Fruit fly (Drosophila melanogaster) whole organism, embryonic: Measurements from ENCODE around the gene Scgbeta.

Source experiments
- Antp ChIP-seq: fragments of 200-800 bp; sonication (Bioruptor generic); optimal IDR thresholded peaks from 3 replicates; lab custom pipeline; 2016; ENCODE audit warnings: missing biosample characterization, missing genetic modification characterization
- B-H2 ChIP-seq: fragments of 200-800 bp; sonication (Bioruptor generic); optimal IDR thresholded peaks from 2 replicates; lab custom pipeline; 2018; ENCODE audit warnings: missing biosample characterization, mild to moderate bottlenecking, missing genetic modification characterization
- CG1024 ChIP-seq: fragments of 200-800 bp; sonication (Bioruptor generic); IDR thresholded peaks from 2 replicates; pipeline ENCODE4 v1.3.6; 2022; ENCODE audit warnings: missing biosample characterization, missing genetic modification characterization
- CG11093 ChIP-seq: fragments of 200-800 bp; sonication (Bioruptor generic); IDR thresholded peaks from 3 replicates; pipeline ENCODE4 v1.3.6; 2022; ENCODE audit warnings: missing biosample characterization, missing genetic modification characterization
- CG15696 ChIP-seq: fragments of 200-800 bp; sonication (Bioruptor generic); optimal IDR thresholded peaks from 2 replicates; lab custom pipeline; 2019; ENCODE audit warnings: missing biosample characterization, mild to moderate bottlenecking, missing genetic modification characterization, moderate library complexity
- CG1647 ChIP-seq: fragments of 200-800 bp; sonication (Bioruptor generic); optimal IDR thresholded peaks from 3 replicates; lab custom pipeline; 2016; ENCODE audit warnings: missing biosample characterization, missing genetic modification characterization
- CG17802 ChIP-seq: fragments of 200-800 bp; sonication (Bioruptor generic); optimal IDR thresholded peaks from 2 replicates; lab custom pipeline; 2018; ENCODE audit warnings: missing biosample characterization, mild to moderate bottlenecking, missing genetic modification characterization, moderate library complexity
- CG17829 ChIP-seq: fragments of 200-800 bp; optimal IDR thresholded peaks from 2 replicates; lab custom pipeline; 2019; ENCODE audit warnings: missing biosample characterization, mild to moderate bottlenecking, missing genetic modification characterization, moderate library complexity
- CG18599 ChIP-seq: fragments of 200-800 bp; sonication (Bioruptor generic); optimal IDR thresholded peaks from 3 replicates; lab custom pipeline; 2017; ENCODE audit warnings: missing biosample characterization, missing genetic modification characterization, mild to moderate bottlenecking, moderate library complexity, missing genetic modification reagents
- CG2129 ChIP-seq: fragments of 200-800 bp; sonication (Bioruptor generic); IDR thresholded peaks from 2 replicates; pipeline ENCODE4 v1.3.6; 2022; ENCODE audit warnings: missing biosample characterization, missing genetic modification characterization; ENCODE audit not compliant: partially characterized antibody
- CG30020 ChIP-seq: fragments of 200-800 bp; optimal IDR thresholded peaks from 2 replicates; lab custom pipeline; 2019; ENCODE audit warnings: missing biosample characterization, mild to moderate bottlenecking, missing genetic modification characterization, moderate library complexity
- CG32767 ChIP-seq: fragments of 200-800 bp; sonication (Bioruptor generic); IDR thresholded peaks from 2 replicates; pipeline ENCODE4 v1.3.6; 2022; ENCODE audit warnings: missing biosample characterization, missing genetic modification characterization
- CG33213 ChIP-seq: fragments of 200-800 bp; sonication (Bioruptor generic); optimal IDR thresholded peaks from 3 replicates; lab custom pipeline; 2016; ENCODE audit warnings: missing biosample characterization, missing genetic modification characterization
- CG3407 ChIP-seq: fragments of 200-800 bp; sonication (Bioruptor generic); optimal IDR thresholded peaks from 2 replicates; lab custom pipeline; 2018; ENCODE audit warnings: missing biosample characterization, mild to moderate bottlenecking, missing genetic modification characterization
- CG3847 ChIP-seq: fragments of 200-800 bp; sonication (Bioruptor generic); IDR thresholded peaks from 2 replicates; pipeline ENCODE4 v1.3.6; 2022; ENCODE audit warnings: missing biosample characterization, missing genetic modification characterization
- CG4707 ChIP-seq: fragments of 200-800 bp; sonication (Bioruptor generic); optimal IDR thresholded peaks from 2 replicates; lab custom pipeline; 2018; ENCODE audit warnings: missing biosample characterization, mild to moderate bottlenecking, missing genetic modification characterization, moderate library complexity
- CG6175 ChIP-seq: fragments of 200-800 bp; sonication (Bioruptor generic); IDR thresholded peaks from 3 replicates; pipeline ENCODE4 v1.3.6; 2022; ENCODE audit warnings: missing biosample characterization, missing genetic modification characterization
- CG6683 ChIP-seq: fragments of 200-800 bp; sonication (Bioruptor generic); optimal IDR thresholded peaks from 2 replicates; lab custom pipeline; 2017; ENCODE audit warnings: missing biosample characterization, mild to moderate bottlenecking, missing genetic modification characterization, missing genetic modification reagents
- CG7271 ChIP-seq: fragments of 200-800 bp; sonication (Bioruptor generic); optimal IDR thresholded peaks from 2 replicates; lab custom pipeline; 2018; ENCODE audit warnings: missing biosample characterization, mild to moderate bottlenecking, missing genetic modification characterization, moderate library complexity
- CHES-1-like ChIP-seq: fragments of 200-800 bp; sonication (Bioruptor generic); optimal IDR thresholded peaks from 2 replicates; lab custom pipeline; 2016; ENCODE audit warnings: missing biosample characterization, missing genetic modification characterization
- Camta ChIP-seq: fragments of 200-800 bp; sonication (Bioruptor generic); optimal IDR thresholded peaks from 2 replicates; lab custom pipeline; 2016; ENCODE audit warnings: missing biosample characterization, missing genetic modification characterization
- D19A ChIP-seq: fragments of 200-800 bp; optimal IDR thresholded peaks from 3 replicates; lab custom pipeline; 2019; ENCODE audit warnings: missing biosample characterization, mild to moderate bottlenecking, missing genetic modification characterization, moderate library complexity
- Dip3 ChIP-seq: fragments of 200-800 bp; sonication (Bioruptor generic); optimal IDR thresholded peaks from 3 replicates; lab custom pipeline; 2016; ENCODE audit warnings: missing biosample characterization, missing genetic modification characterization
- Doc3 ChIP-seq: fragments of 200-800 bp; sonication (Bioruptor generic); IDR thresholded peaks from 3 replicates; pipeline ENCODE4 v1.3.6; 2022; ENCODE audit warnings: missing biosample characterization, missing genetic modification characterization; ENCODE audit not compliant: partially characterized antibody
- Gug ChIP-seq: fragments of 200-800 bp; sonication (Bioruptor generic); IDR thresholded peaks from 4 replicates; pipeline ENCODE4 v1.3.6; 2022; ENCODE audit warnings: missing biosample characterization, missing genetic modification characterization
- Kr ChIP-seq: fragments of 200-800 bp; sonication (Bioruptor generic); optimal IDR thresholded peaks from 2 replicates; lab custom pipeline; 2017; ENCODE audit warnings: missing biosample characterization, mild to moderate bottlenecking, missing genetic modification characterization
- MTF-1 ChIP-seq: fragments of 200-800 bp; sonication (Bioruptor generic); optimal IDR thresholded peaks from 2 replicates; lab custom pipeline; 2018; ENCODE audit warnings: missing biosample characterization, mild to moderate bottlenecking, missing genetic modification characterization, borderline replicate concordance
- Max ChIP-seq: fragments of 200-800 bp; sonication (Bioruptor generic); optimal IDR thresholded peaks from 2 replicates; lab custom pipeline; 2016; ENCODE audit warnings: missing biosample characterization, mild to moderate bottlenecking, missing genetic modification characterization
- Optix ChIP-seq: fragments of 200-800 bp; sonication (Bioruptor generic); IDR thresholded peaks from 3 replicates; pipeline ENCODE4 v1.3.6; 2022; ENCODE audit warnings: missing biosample characterization, missing genetic modification characterization
- Ptx1 ChIP-seq: fragments of 200-800 bp; sonication (Bioruptor generic); IDR thresholded peaks from 2 replicates; pipeline ENCODE4 v1.3.6; 2022; ENCODE audit warnings: missing biosample characterization, missing genetic modification characterization
- Stat92E ChIP-seq, 3 experiments: fragments of >200 bp in 2 of 3; fragments of 200-800 bp in 1 of 3; sonication (Bioruptor generic) in 1 of 3; optimal IDR thresholded peaks; 2 replicates each; lab custom pipeline; 2017 to 2019; ENCODE audit warnings: missing biosample characterization in 3 of 3, missing genetic modification characterization in 3 of 3, mild to moderate bottlenecking in 1 of 3, moderate library complexity in 1 of 3
- abd-A ChIP-seq: fragments of 200-800 bp; sonication (Bioruptor generic); optimal IDR thresholded peaks from 3 replicates; lab custom pipeline; 2019; ENCODE audit warnings: missing biosample characterization, mild to moderate bottlenecking, missing genetic modification characterization, moderate library complexity
- bsh ChIP-seq, 2 experiments: fragments of 200-800 bp; sonication (Bioruptor generic); optimal IDR thresholded peaks; 2 replicates each; lab custom pipeline; 2017 to 2018; ENCODE audit warnings: mild to moderate bottlenecking in 2 of 2, missing biosample characterization in 2 of 2, missing genetic modification characterization in 2 of 2, moderate library complexity in 1 of 2
- da ChIP-seq: fragments of 200-800 bp; sonication (Bioruptor generic); optimal IDR thresholded peaks from 2 replicates; lab custom pipeline; 2016; ENCODE audit warnings: missing biosample characterization, missing genetic modification characterization
- danr ChIP-seq: fragments of 200-800 bp; sonication (Bioruptor generic); IDR thresholded peaks from 2 replicates; pipeline ENCODE4 v1.3.6; 2022; ENCODE audit warnings: missing biosample characterization, missing genetic modification characterization
- dmrt11E ChIP-seq: fragments of 200-800 bp; sonication (Bioruptor generic); optimal IDR thresholded peaks from 3 replicates; lab custom pipeline; 2018; ENCODE audit warnings: missing biosample characterization, mild to moderate bottlenecking, missing genetic modification characterization, moderate library complexity
- ewg ChIP-seq: fragments of 200-800 bp; sonication (Bioruptor generic); optimal IDR thresholded peaks from 3 replicates; lab custom pipeline; 2017; ENCODE audit warnings: mild to moderate bottlenecking, missing biosample characterization, missing genetic modification reagents, missing genetic modification characterization
- fd96Cb ChIP-seq: fragments of 200-800 bp; sonication (Bioruptor generic); optimal IDR thresholded peaks from 2 replicates; lab custom pipeline; 2018; ENCODE audit warnings: missing biosample characterization, mild to moderate bottlenecking, missing genetic modification characterization, moderate library complexity
- h ChIP-seq: fragments of >200 bp; optimal IDR thresholded peaks from 2 replicates; lab custom pipeline; 2017
- ind ChIP-seq: fragments of 200-800 bp; sonication (Bioruptor generic); optimal IDR thresholded peaks from 3 replicates; lab custom pipeline; 2016; ENCODE audit warnings: missing biosample characterization, missing genetic modification characterization
- lmd ChIP-seq: fragments of 200-800 bp; sonication (Bioruptor generic); IDR thresholded peaks from 2 replicates; pipeline ENCODE4 v1.3.6; 2022; ENCODE audit warnings: missing biosample characterization, missing genetic modification characterization
- nmo ChIP-seq: fragments of 200-800 bp; sonication (Bioruptor generic); optimal IDR thresholded peaks from 2 replicates; lab custom pipeline; 2018; ENCODE audit warnings: missing biosample characterization, mild to moderate bottlenecking, missing genetic modification characterization, moderate library complexity
- onecut ChIP-seq: fragments of 200-800 bp; sonication (Bioruptor generic); IDR thresholded peaks from 2 replicates; pipeline ENCODE4 v1.3.6; 2022; ENCODE audit warnings: missing biosample characterization, missing genetic modification characterization
- pan ChIP-seq, 4 experiments: fragments of >200 bp in 3 of 4; fragments of 200-800 bp in 1 of 4; sonication (Bioruptor generic) in 1 of 4; optimal IDR thresholded peaks in 3 of 4; IDR thresholded peaks in 1 of 4; 2 replicates each; pipeline versions ENCODE4 v1.3.6 to Lab custom; 2017 to 2022; ENCODE audit warnings: missing biosample characterization in 2 of 4, missing genetic modification characterization in 2 of 4, mixed read lengths in 1 of 4
- sim ChIP-seq: fragments of 200-800 bp; sonication (Bioruptor generic); IDR thresholded peaks from 2 replicates; pipeline ENCODE4 v1.3.6; 2022; ENCODE audit warnings: missing biosample characterization, missing genetic modification characterization
- tap ChIP-seq: fragments of 200-800 bp; optimal IDR thresholded peaks from 3 replicates; lab custom pipeline; 2019; ENCODE audit warnings: missing biosample characterization, mild to moderate bottlenecking, missing genetic modification characterization, moderate library complexity
- tio ChIP-seq: fragments of 200-800 bp; sonication (Bioruptor generic); optimal IDR thresholded peaks from 2 replicates; lab custom pipeline; 2017; ENCODE audit warnings: missing biosample characterization, missing genetic modification characterization, inconsistent platforms
- unc-4 ChIP-seq: fragments of 200-800 bp; sonication (Bioruptor generic); IDR thresholded peaks from 2 replicates; pipeline ENCODE4 v1.3.6; 2022; ENCODE audit warnings: missing biosample characterization, missing genetic modification characterization; ENCODE audit not compliant: partially characterized antibody
- vvl ChIP-seq: fragments of 200-800 bp; sonication (Bioruptor generic); IDR thresholded peaks from 2 replicates; pipeline ENCODE4 v1.3.6; 2022; ENCODE audit warnings: missing biosample characterization, missing genetic modification characterization
- wor ChIP-seq: fragments of 200-800 bp; sonication (Bioruptor generic); IDR thresholded peaks from 2 replicates; pipeline ENCODE4 v1.3.6; 2022; ENCODE audit warnings: missing biosample characterization, missing genetic modification characterization

Scgbeta gene

DNA sequence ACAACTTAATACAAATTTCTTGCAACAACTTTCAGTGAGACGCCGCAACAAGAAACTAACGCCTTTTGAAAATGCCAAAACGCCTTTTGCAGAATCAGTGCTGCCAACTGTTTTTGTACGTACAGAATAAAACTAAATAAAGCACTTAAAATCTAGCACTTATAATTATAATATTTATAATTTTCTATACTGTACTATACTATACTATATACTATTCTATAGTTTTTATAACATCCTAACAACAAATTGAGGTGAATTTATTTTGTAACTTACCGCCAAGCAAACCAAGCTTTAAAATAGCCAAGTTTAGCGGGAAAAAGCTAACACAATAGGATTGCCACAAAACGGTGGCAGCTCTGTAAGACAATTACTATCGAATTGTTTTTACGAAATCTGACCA lies 11.5 kb upstream of the Scgbeta start, which contains the start of the genes Aos1 and Srlp (continued):
- TF ChIP-seq ewg (GFP tag; lab: Kevin White, UChicago) = peak; percentile 1
- no peak for TF ChIP-seq Doc3 (GFP tag; lab: Robert Waterston, UW)
- no peak for TF ChIP-seq Dip3 (GFP tag; lab: Kevin White, UChicago)
- TF ChIP-seq h = no peak
- peak; percentile 55; the same call in 1 of the 2 replicates for TF ChIP-seq CG3847 (GFP tag; lab: Robert Waterston, UW)
- TF ChIP-seq ind (GFP tag; lab: Kevin White, UChicago) = peak; percentile 56
- TF ChIP-seq CHES-1-like (GFP tag; lab: Kevin White, UChicago) = no peak
- TF ChIP-seq tap (tag; lab: Kevin White, UChicago) = no peak
- peak; percentile 60 for TF ChIP-seq B-H2
- TF ChIP-seq CG1024 (GFP tag; lab: Robert Waterston, UW) = no peak
- TF ChIP-seq D19A (tag; lab: Kevin White, UChicago) = peak; percentile 52
- peak in 1 of 2 experiments; percentile 49 for TF ChIP-seq bsh (GFP tag; optimal IDR thresholded peaks at IDR 0.05; lab: Kevin White, UChicago)
- TF ChIP-seq CG33213 (GFP tag; lab: Kevin White, UChicago) = no peak
- peak; percentile 46 for TF ChIP-seq Ptx1 (GFP tag; lab: Robert Waterston, UW)
- peak; percentile 37; the same call in 1 of the 2 replicates for TF ChIP-seq lmd (GFP tag; lab: Robert Waterston, UW)
- no peak for TF ChIP-seq tio (GFP tag; lab: Kevin White, UChicago)
- TF ChIP-seq CG6683 (GFP tag; lab: Kevin White, UChicago) = peak; percentile 3
- no peak for TF ChIP-seq vvl (GFP tag; lab: Robert Waterston, UW)
- no peak for TF ChIP-seq CG17802
- no peak for TF ChIP-seq CG6175 (GFP tag; lab: Robert Waterston, UW)
- TF ChIP-seq danr = no peak
- TF ChIP-seq CG3407 (GFP tag; lab: Kevin White, UChicago) = no peak
- TF ChIP-seq CG1647 = peak; percentile 6
- TF ChIP-seq CG11093 (GFP tag; lab: Robert Waterston, UW) = no peak
- no peak for TF ChIP-seq CG4707
- peak; percentile 43; the same call in 1 of the 2 replicates for TF ChIP-seq unc-4 (GFP tag; lab: Robert Waterston, UW)
- no peak for TF ChIP-seq CG18599 (GFP tag; lab: Kevin White, UChicago)
- TF ChIP-seq Camta (GFP tag; lab: Kevin White, UChicago) = no peak
- TF ChIP-seq CG32767 (GFP tag; lab: Robert Waterston, UW) = no peak
- TF ChIP-seq pan (optimal IDR thresholded peaks at IDR 0.05; lab: Kevin White, UChicago) = no peak
- no peak for TF ChIP-seq pan (GFP tag; optimal IDR thresholded peaks at IDR 0.05 in 1 of 2, IDR thresholded peaks at IDR 0.05 in 1 of 2)
- TF ChIP-seq abd-A (tag; lab: Kevin White, UChicago) = no peak
- TF ChIP-seq CG30020 (tag; lab: Kevin White, UChicago) = peak; percentile 74
- no peak for TF ChIP-seq CG7271 (tag; lab: Kevin White, UChicago)
- TF ChIP-seq nmo (GFP tag; lab: Kevin White, UChicago) = peak; percentile 77
- no peak for TF ChIP-seq Kr
- TF ChIP-seq CG2129 (GFP tag; lab: Robert Waterston, UW) = no peak
- TF ChIP-seq da = no peak
- peak; percentile 51 for TF ChIP-seq dmrt11E (tag; lab: Kevin White, UChicago)
- peak; percentile 62 for TF ChIP-seq CG15696 (tag; lab: Kevin White, UChicago)
- no peak for TF ChIP-seq sim (GFP tag; lab: Robert Waterston, UW)
- no peak for TF ChIP-seq MTF-1
- TF ChIP-seq fd96Cb (tag; lab: Kevin White, UChicago) = peak; percentile 23
- TF ChIP-seq Max (GFP tag; lab: Kevin White, UChicago) = peak; percentile 56
- no peak for TF ChIP-seq onecut (GFP tag; lab: Robert Waterston, UW)
- no peak for TF ChIP-seq Antp (GFP tag; lab: Kevin White, UChicago)
- no peak for TF ChIP-seq Optix
- peak; percentile 66 for TF ChIP-seq CG17829
- TF ChIP-seq wor (GFP tag; lab: Robert Waterston, UW) = no peak
- peak; percentile 1; the same call in 1 of the 4 replicates for TF ChIP-seq Gug (GFP tag; lab: Robert Waterston, UW)
- TF ChIP-seq Stat92E (GFP tag; optimal IDR thresholded peaks at IDR 0.05; lab: Kevin White, UChicago) = no peak
